In the genomic region with DNA sequence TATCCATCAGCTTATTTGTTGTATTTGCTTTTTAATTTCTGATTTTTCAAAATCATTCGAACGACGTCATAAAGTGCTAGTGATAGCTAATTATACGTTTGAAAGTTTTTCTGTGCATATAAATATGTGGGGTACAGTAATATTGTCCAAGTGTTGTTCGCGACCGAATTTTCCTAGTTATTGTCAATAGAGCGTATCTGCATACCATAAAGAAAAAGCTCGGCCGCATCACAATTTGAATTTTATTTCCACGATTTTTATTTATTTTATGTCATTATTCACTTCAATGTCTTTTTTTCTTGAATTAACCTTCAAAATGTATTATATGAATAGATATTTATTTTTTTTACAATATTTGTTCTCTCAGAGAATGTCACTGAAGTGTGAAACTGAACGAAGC, we compare ENCODE assay signal across 1 worm cellular context.
A peak's percentile ranks its signal among the peaks of the same experiment; 100 is the strongest.
TF ChIP-seq lines count a peak whose summit lies in the region.

A gene (plus strand): TSS at position 368 of the 400 bp plus-strand sequence.

TF ChIP-seq in whole organism, L4 larva, 104 proteins besides CTCF, POLR2A, EP300 and RAD21 (continued from another document):
- peak; percentile 16; the same call in 1 of the 2 replicates for TF ChIP-seq pha-4 (GFP tag; IDR thresholded peaks at IDR 0.05; lab: Robert Waterston, UW)
- TF ChIP-seq pha-4 (tag; optimal IDR thresholded peaks at IDR 0.05; lab: Kevin White, UChicago), result no peak
- no peak for TF ChIP-seq snpc-1.2 (GFP tag; IDR thresholded peaks at IDR 0.05; lab: Robert Waterston, UW)
- TF ChIP-seq ztf-7 (tag; optimal IDR thresholded peaks at IDR 0.05; lab: Kevin White, UChicago), result no peak
- TF ChIP-seq F49E8.2 (tag; optimal IDR thresholded peaks at IDR 0.05; lab: Kevin White, UChicago; ENCODE audit: borderline replicate concordance), result no peak
- TF ChIP-seq daf-12 (tag; optimal IDR thresholded peaks at IDR 0.05; lab: Kevin White, UChicago), result no peak
- TF ChIP-seq nhr-11 (tag; optimal IDR thresholded peaks at IDR 0.05; lab: Kevin White, UChicago), result no peak
- TF ChIP-seq snpc-4 (tag; optimal IDR thresholded peaks at IDR 0.05; lab: Kevin White, UChicago), result no peak
- TF ChIP-seq F26F4.8 (GFP tag; conservative IDR thresholded peaks at IDR 0.05; lab: Robert Waterston, UW), result no peak
- TF ChIP-seq rbr-2 (tag; optimal IDR thresholded peaks at IDR 0.05; lab: Kevin White, UChicago), result peak; percentile 49
- no peak for TF ChIP-seq lim-7 (GFP tag; IDR thresholded peaks at IDR 0.05; lab: Robert Waterston, UW)
- peak; percentile 79 for TF ChIP-seq T20F7.1 (GFP tag; optimal IDR thresholded peaks at IDR 0.05; lab: Kevin White, UChicago)
- no peak for TF ChIP-seq jun-1 (tag; optimal IDR thresholded peaks at IDR 0.05; lab: Kevin White, UChicago)
- no peak for TF ChIP-seq zfp-2 (tag; optimal IDR thresholded peaks at IDR 0.05; lab: Kevin White, UChicago)
- TF ChIP-seq nhr-25 (tag; optimal IDR thresholded peaks at IDR 0.05; lab: Kevin White, UChicago; ENCODE audit: borderline replicate concordance, insufficient read depth), result no peak
- no peak for TF ChIP-seq ceh-82 (tag; optimal IDR thresholded peaks at IDR 0.05; lab: Kevin White, UChicago)
- TF ChIP-seq zip-11 (GFP tag; IDR thresholded peaks at IDR 0.05; lab: Robert Waterston, UW), result no peak
- no peak for TF ChIP-seq dmd-9 (GFP tag; IDR thresholded peaks at IDR 0.05; lab: Robert Waterston, UW)
- no peak for TF ChIP-seq lin-39 (tag; optimal IDR thresholded peaks at IDR 0.05; lab: Kevin White, UChicago)
- no peak for TF ChIP-seq arid-1 (GFP tag; conservative IDR thresholded peaks at IDR 0.05; lab: Robert Waterston, UW)
- TF ChIP-seq ZK546.5 (tag; optimal IDR thresholded peaks at IDR 0.05; lab: Kevin White, UChicago), result no peak
- peak in 1 of 2 experiments; percentile 92 for TF ChIP-seq lsy-2 (tag; optimal IDR thresholded peaks at IDR 0.05; lab: Kevin White, UChicago)
